Fruit fly (Drosophila melanogaster) whole organism, embryonic: ENCODE data around the gene CG34301.

Source experiments
- Ada2b ChIP-seq: fragments of 200-800 bp; sonication (Bioruptor generic); IDR thresholded peaks from 2 replicates; pipeline ENCODE4 v1.3.6; 2022; ENCODE audit warnings: missing biosample characterization, missing genetic modification characterization
- Bgb ChIP-seq: fragments of 200-800 bp; sonication (Bioruptor generic); IDR thresholded peaks from 2 replicates; pipeline ENCODE4 v1.3.6; 2022; ENCODE audit warnings: missing biosample characterization, missing genetic modification characterization; ENCODE audit not compliant: partially characterized antibody
- BtbVII ChIP-seq: fragments of 200-800 bp; sonication (Bioruptor generic); optimal IDR thresholded peaks from 3 replicates; lab custom pipeline; 2017; ENCODE audit warnings: missing biosample characterization, mild to moderate bottlenecking, missing genetic modification characterization
- C15 ChIP-seq: fragments of 200-800 bp; sonication (Bioruptor generic); IDR thresholded peaks from 3 replicates; pipeline ENCODE4 v1.3.6; 2022; ENCODE audit warnings: missing biosample characterization, missing genetic modification characterization
- CG10431 ChIP-seq: fragments of 200-800 bp; sonication (Bioruptor generic); optimal IDR thresholded peaks from 3 replicates; lab custom pipeline; 2018; ENCODE audit warnings: missing biosample characterization, mild to moderate bottlenecking, missing genetic modification characterization
- CG10654 ChIP-seq: fragments of 200-800 bp; sonication (Bioruptor generic); optimal IDR thresholded peaks from 2 replicates; lab custom pipeline; 2016; ENCODE audit warnings: missing biosample characterization, missing genetic modification characterization
- CG14710 ChIP-seq: fragments of 200-800 bp; sonication (Bioruptor generic); optimal IDR thresholded peaks from 3 replicates; lab custom pipeline; 2019; ENCODE audit warnings: missing biosample characterization, mild to moderate bottlenecking, missing genetic modification characterization, moderate library complexity
- CG15269 ChIP-seq: fragments of 200-800 bp; sonication (Bioruptor generic); optimal IDR thresholded peaks from 2 replicates; lab custom pipeline; 2018; ENCODE audit warnings: missing biosample characterization, mild to moderate bottlenecking, missing genetic modification characterization, moderate library complexity
- CG16779 ChIP-seq: fragments of 200-800 bp; sonication (Bioruptor generic); IDR thresholded peaks from 2 replicates; pipeline ENCODE4 v1.3.6; 2022; ENCODE audit warnings: missing biosample characterization, missing genetic modification characterization
- CG17186 ChIP-seq: fragments of 200-800 bp; sonication (Bioruptor generic); optimal IDR thresholded peaks from 3 replicates; lab custom pipeline; 2017; ENCODE audit warnings: missing biosample characterization, missing genetic modification reagents, missing genetic modification characterization
- CG17359 ChIP-seq: fragments of 200-800 bp; sonication (Bioruptor generic); optimal IDR thresholded peaks from 3 replicates; lab custom pipeline; 2018; ENCODE audit warnings: missing biosample characterization, mild to moderate bottlenecking, missing genetic modification characterization, moderate library complexity
- CG17912 ChIP-seq: fragments of 200-800 bp; sonication (Bioruptor generic); optimal IDR thresholded peaks from 2 replicates; lab custom pipeline; 2018; ENCODE audit warnings: missing biosample characterization, mild to moderate bottlenecking, missing genetic modification characterization
- CG18619 ChIP-seq: fragments of 200-800 bp; sonication (Bioruptor generic); optimal IDR thresholded peaks from 3 replicates; lab custom pipeline; 2017; ENCODE audit warnings: missing biosample characterization, mild to moderate bottlenecking, missing genetic modification characterization
- CG32532 ChIP-seq: fragments of 200-800 bp; sonication (Bioruptor generic); IDR thresholded peaks from 2 replicates; pipeline ENCODE4 v1.3.6; 2022; ENCODE audit warnings: missing biosample characterization, missing genetic modification characterization
- CG33557 ChIP-seq: fragments of 200-800 bp; sonication (Bioruptor generic); optimal IDR thresholded peaks from 2 replicates; lab custom pipeline; 2019; ENCODE audit warnings: missing biosample characterization, mild to moderate bottlenecking, missing genetic modification characterization, moderate library complexity
- CG3726 ChIP-seq: fragments of 200-800 bp; sonication (Bioruptor generic); IDR thresholded peaks from 3 replicates; pipeline ENCODE4, ENCODE4 v1.3.6; 2022; ENCODE audit warnings: missing biosample characterization, missing genetic modification characterization
- CG5953 ChIP-seq: fragments of 200-800 bp; sonication (Bioruptor generic); IDR thresholded peaks from 2 replicates; pipeline ENCODE4 v1.3.6; 2022; ENCODE audit warnings: missing biosample characterization, missing genetic modification characterization
- CG6683 ChIP-seq: fragments of 200-800 bp; sonication (Bioruptor generic); optimal IDR thresholded peaks from 2 replicates; lab custom pipeline; 2017; ENCODE audit warnings: missing biosample characterization, mild to moderate bottlenecking, missing genetic modification characterization, missing genetic modification reagents
- CG6854 ChIP-seq: fragments of 200-800 bp; sonication (Bioruptor generic); optimal IDR thresholded peaks from 3 replicates; lab custom pipeline; 2017; ENCODE audit warnings: missing biosample characterization, mild to moderate bottlenecking, missing genetic modification characterization
- CG8281 ChIP-seq: fragments of 200-800 bp; sonication (Bioruptor generic); optimal IDR thresholded peaks from 2 replicates; lab custom pipeline; 2018; ENCODE audit warnings: missing biosample characterization, mild to moderate bottlenecking, missing genetic modification characterization, moderate library complexity
- CG9932 ChIP-seq: fragments of 200-800 bp; sonication (Bioruptor generic); IDR thresholded peaks from 2 replicates; pipeline ENCODE4 v1.3.6; 2022; ENCODE audit warnings: missing biosample characterization, missing genetic modification characterization
- CrebB ChIP-seq: fragments of 200-800 bp; sonication (Bioruptor generic); optimal IDR thresholded peaks from 3 replicates; lab custom pipeline; 2018; ENCODE audit warnings: missing biosample characterization, mild to moderate bottlenecking, missing genetic modification characterization
- D19B ChIP-seq: fragments of 200-800 bp; sonication (Bioruptor generic); optimal IDR thresholded peaks from 2 replicates; lab custom pipeline; 2017; ENCODE audit warnings: missing biosample characterization, mild to moderate bottlenecking, missing genetic modification characterization
- Dek ChIP-seq: fragments of 200-800 bp; sonication (Bioruptor generic); optimal IDR thresholded peaks from 3 replicates; lab custom pipeline; 2019; ENCODE audit warnings: missing biosample characterization, mild to moderate bottlenecking, missing genetic modification characterization, moderate library complexity
- E2f1 ChIP-seq: fragments of 200-800 bp; sonication (Bioruptor generic); IDR thresholded peaks from 2 replicates; pipeline ENCODE4 v1.3.6; 2022; ENCODE audit warnings: missing biosample characterization, missing genetic modification characterization
- GATAe ChIP-seq: fragments of 200-800 bp; sonication (Bioruptor generic); conservative IDR thresholded peaks from 2 replicates; pipeline ENCODE4 v1.3.6; 2022; ENCODE audit warnings: missing biosample characterization, missing genetic modification characterization
- Hmr ChIP-seq: fragments of 200-800 bp; sonication (Bioruptor generic); optimal IDR thresholded peaks from 3 replicates; lab custom pipeline; 2017; ENCODE audit warnings: mild to moderate bottlenecking, missing biosample characterization, missing genetic modification reagents, missing genetic modification characterization
- Hr3 ChIP-seq: fragments of 200-800 bp; sonication (Bioruptor generic); optimal IDR thresholded peaks from 3 replicates; lab custom pipeline; 2016; ENCODE audit warnings: missing biosample characterization, missing genetic modification characterization
- Max ChIP-seq: fragments of 200-800 bp; sonication (Bioruptor generic); optimal IDR thresholded peaks from 2 replicates; lab custom pipeline; 2016; ENCODE audit warnings: missing biosample characterization, mild to moderate bottlenecking, missing genetic modification characterization
- Sox100B ChIP-seq: fragments of 200-800 bp; sonication (Bioruptor generic); optimal IDR thresholded peaks from 3 replicates; lab custom pipeline; 2018; ENCODE audit warnings: missing biosample characterization, mild to moderate bottlenecking, missing genetic modification characterization
- amos ChIP-seq: fragments of 200-800 bp; sonication (Bioruptor generic); IDR thresholded peaks from 2 replicates; pipeline ENCODE4 v1.3.6; 2022; ENCODE audit warnings: missing biosample characterization, missing genetic modification characterization; ENCODE audit not compliant: partially characterized antibody
- ap ChIP-seq: fragments of 200-800 bp; sonication (Bioruptor generic); IDR thresholded peaks from 2 replicates; pipeline ENCODE4 v1.3.6; 2022; ENCODE audit warnings: missing biosample characterization, missing genetic modification characterization
- bab2 ChIP-seq: fragments of 200-800 bp; sonication (Bioruptor generic); optimal IDR thresholded peaks from 2 replicates; lab custom pipeline; 2016; ENCODE audit warnings: missing biosample characterization, missing genetic modification characterization
- caup ChIP-seq: fragments of 200-800 bp; sonication (Bioruptor generic); optimal IDR thresholded peaks from 3 replicates; lab custom pipeline; 2017; ENCODE audit warnings: missing biosample characterization, mild to moderate bottlenecking, missing genetic modification characterization, moderate library complexity; ENCODE audit not compliant: severe bottlenecking
- dpn ChIP-seq, 2 experiments: fragments of 200-800 bp; sonication (Bioruptor generic); optimal IDR thresholded peaks; 3 replicates each; lab custom pipeline; 2016; ENCODE audit warnings: missing biosample characterization in 2 of 2, missing genetic modification characterization in 2 of 2
- esg ChIP-seq: fragments of 200-800 bp; sonication (Bioruptor generic); conservative IDR thresholded peaks from 2 replicates; pipeline ENCODE4 v1.3.6; 2022; ENCODE audit warnings: missing biosample characterization, missing genetic modification characterization
- fd102C ChIP-seq: fragments of 200-800 bp; sonication (Bioruptor generic); optimal IDR thresholded peaks from 2 replicates; lab custom pipeline; 2018; ENCODE audit warnings: missing biosample characterization, mild to moderate bottlenecking, missing genetic modification characterization, moderate library complexity
- fd64A ChIP-seq: fragments of 200-800 bp; sonication (Bioruptor generic); optimal IDR thresholded peaks from 3 replicates; lab custom pipeline; 2018; ENCODE audit warnings: missing biosample characterization, mild to moderate bottlenecking, missing genetic modification characterization
- fu2 ChIP-seq: fragments of 200-800 bp; sonication (Bioruptor generic); optimal IDR thresholded peaks from 2 replicates; lab custom pipeline; 2016; ENCODE audit warnings: missing biosample characterization, missing genetic modification characterization
- jigr1 ChIP-seq: fragments of 200-800 bp; sonication (Bioruptor generic); IDR thresholded peaks from 3 replicates; pipeline ENCODE4 v1.3.6; 2022; ENCODE audit warnings: missing biosample characterization, missing genetic modification characterization
- kni ChIP-seq: fragments of 200-800 bp; sonication (Bioruptor generic); optimal IDR thresholded peaks from 3 replicates; lab custom pipeline; 2017; ENCODE audit warnings: mild to moderate bottlenecking, missing biosample characterization, missing genetic modification reagents, missing genetic modification characterization
- knrl ChIP-seq: fragments of 200-800 bp; sonication (Bioruptor generic); IDR thresholded peaks from 3 replicates; pipeline ENCODE4 v1.3.6; 2022; ENCODE audit warnings: missing biosample characterization, missing genetic modification characterization; ENCODE audit not compliant: partially characterized antibody
- nom ChIP-seq: fragments of 200-800 bp; sonication (Bioruptor generic); optimal IDR thresholded peaks from 2 replicates; lab custom pipeline; 2017; ENCODE audit warnings: missing biosample characterization, missing genetic modification characterization, mild to moderate bottlenecking, moderate library complexity, missing genetic modification reagents
- odd ChIP-seq: fragments of 200-800 bp; sonication (Bioruptor generic); optimal IDR thresholded peaks from 2 replicates; lab custom pipeline; 2017; ENCODE audit warnings: missing biosample characterization, mild to moderate bottlenecking, missing genetic modification characterization
- schlank ChIP-seq: fragments of 200-800 bp; sonication (Bioruptor generic); optimal IDR thresholded peaks from 2 replicates; lab custom pipeline; 2018; ENCODE audit warnings: missing biosample characterization, mild to moderate bottlenecking, missing genetic modification characterization
- ssp ChIP-seq: fragments of 200-800 bp; sonication (Bioruptor generic); IDR thresholded peaks from 2 replicates; pipeline ENCODE4 v1.3.6; 2022; ENCODE audit warnings: missing biosample characterization, missing genetic modification characterization
- unc-4 ChIP-seq: fragments of 200-800 bp; sonication (Bioruptor generic); IDR thresholded peaks from 2 replicates; pipeline ENCODE4 v1.3.6; 2022; ENCODE audit warnings: missing biosample characterization, missing genetic modification characterization; ENCODE audit not compliant: partially characterized antibody
- wdn ChIP-seq: fragments of 200-800 bp; sonication (Bioruptor generic); IDR thresholded peaks from 2 replicates; pipeline ENCODE4 v1.3.6; 2022; ENCODE audit warnings: missing biosample characterization, missing genetic modification characterization

Gene CG34301

dm6 chr3R:8811323-8811936 lies 38.2 kb downstream of the CG34301 start (continued):
- TF ChIP-seq CG15269 = peak; percentile 99
- TF ChIP-seq Max (GFP tag; lab: Kevin White, UChicago) = peak; percentile 98
- peak; percentile 92 for TF ChIP-seq ssp (GFP tag; lab: Robert Waterston, UW)
- TF ChIP-seq CG3726 (GFP tag; lab: Robert Waterston, UW) = peak; percentile 97
- TF ChIP-seq GATAe (GFP tag; lab: Robert Waterston, UW) = peak; percentile 97
- peak; percentile 35; the same call in 1 of the 2 replicates for TF ChIP-seq unc-4
- peak; percentile 78 for TF ChIP-seq fd102C
- TF ChIP-seq wdn = peak; percentile 99
- TF ChIP-seq knrl (GFP tag; lab: Robert Waterston, UW) = no peak
- TF ChIP-seq Ada2b (GFP tag; lab: Robert Waterston, UW) = peak; percentile 99
- TF ChIP-seq D19B (GFP tag; lab: Kevin White, UChicago) = peak; percentile 100
- TF ChIP-seq E2f1 (GFP tag; lab: Robert Waterston, UW) = peak; percentile 98
- peak; percentile 99 for TF ChIP-seq Hr3
- TF ChIP-seq CG8281 (tag; lab: Kevin White, UChicago) = peak; percentile 93
- peak; percentile 98 for TF ChIP-seq Sox100B (GFP tag; lab: Kevin White, UChicago)
- TF ChIP-seq BtbVII (GFP tag; lab: Kevin White, UChicago) = peak; percentile 99
- TF ChIP-seq CG5953 (GFP tag; lab: Robert Waterston, UW) = peak; percentile 98
- peak; percentile 97 for TF ChIP-seq nom (GFP tag; lab: Kevin White, UChicago)
- TF ChIP-seq CG17912 (GFP tag; lab: Kevin White, UChicago) = peak; percentile 95
- TF ChIP-seq CG6683 = peak; percentile 95
- TF ChIP-seq CG14710 = peak; percentile 96
- peak; percentile 98 for TF ChIP-seq CG16779
- TF ChIP-seq Bgb (GFP tag; lab: Robert Waterston, UW) = peak; percentile 61; the same call in 1 of the 2 replicates
- peak; percentile 99 for TF ChIP-seq esg (GFP tag; lab: Robert Waterston, UW)
- TF ChIP-seq CG32532 (GFP tag; lab: Robert Waterston, UW) = peak; percentile 100
- TF ChIP-seq CG17359 = peak; percentile 99
- peak; percentile 98 for TF ChIP-seq CG10654 (GFP tag; lab: Kevin White, UChicago)
- peak; percentile 87 for TF ChIP-seq CG17186 (GFP tag; lab: Kevin White, UChicago)
- TF ChIP-seq kni = peak; percentile 94
- TF ChIP-seq caup (GFP tag; lab: Kevin White, UChicago) = peak; percentile 99
- peak; percentile 92 for TF ChIP-seq CG33557 (GFP tag; lab: Kevin White, UChicago)
- peak; percentile 98 for TF ChIP-seq odd (GFP tag; lab: Kevin White, UChicago)
- TF ChIP-seq bab2 (GFP tag; lab: Kevin White, UChicago) = peak; percentile 99
- TF ChIP-seq schlank (tag; lab: Kevin White, UChicago) = peak; percentile 99
- TF ChIP-seq Hmr (GFP tag; lab: Kevin White, UChicago) = peak; percentile 100
- TF ChIP-seq ap (GFP tag; lab: Robert Waterston, UW) = peak; percentile 98
- peak; percentile 99 for TF ChIP-seq CG18619 (GFP tag; lab: Kevin White, UChicago)
- TF ChIP-seq CrebB = peak; percentile 99
- TF ChIP-seq CG6854 (GFP tag; lab: Kevin White, UChicago) = peak; percentile 99
- TF ChIP-seq amos (GFP tag; lab: Robert Waterston, UW) = no peak; the same call in 1 of the 2 replicates
- peak; percentile 99 for TF ChIP-seq CG9932
- TF ChIP-seq Dek = peak; percentile 99
- TF ChIP-seq C15 (GFP tag; lab: Robert Waterston, UW) = peak; percentile 98
- peak; percentile 98 for TF ChIP-seq fu2
- peak; percentile 94 for TF ChIP-seq fd64A
- TF ChIP-seq CG10431 (GFP tag; lab: Kevin White, UChicago) = peak; percentile 86
- peak; percentile 99 for TF ChIP-seq dpn (GFP tag; optimal IDR thresholded peaks at IDR 0.05; lab: Kevin White, UChicago)
- TF ChIP-seq jigr1 (GFP tag; lab: Robert Waterston, UW) = peak; percentile 97
